Fruit fly (Drosophila melanogaster) whole organism, embryonic: Measurements from ENCODE around the gene Amun.

ENCODE experiments used
- Abd-B ChIP-seq: fragments of 200-800 bp; sonication (Bioruptor generic); optimal IDR thresholded peaks from 2 replicates; lab custom pipeline; 2018; ENCODE audit warnings: missing biosample characterization, mild to moderate bottlenecking, missing genetic modification characterization, moderate library complexity
- Bdp1 ChIP-seq: fragments of 200-800 bp; sonication (Bioruptor generic); optimal IDR thresholded peaks from 3 replicates; lab custom pipeline; 2016; ENCODE audit warnings: missing biosample characterization, missing genetic modification characterization
- CG10267 ChIP-seq: fragments of 200-800 bp; sonication (Bioruptor generic); optimal IDR thresholded peaks from 2 replicates; lab custom pipeline; 2018; ENCODE audit warnings: missing biosample characterization, mild to moderate bottlenecking, missing genetic modification characterization, moderate library complexity
- CG10431 ChIP-seq: fragments of 200-800 bp; sonication (Bioruptor generic); optimal IDR thresholded peaks from 3 replicates; lab custom pipeline; 2018; ENCODE audit warnings: missing biosample characterization, mild to moderate bottlenecking, missing genetic modification characterization
- CG10543 ChIP-seq: fragments of 200-800 bp; sonication (Bioruptor generic); optimal IDR thresholded peaks from 3 replicates; lab custom pipeline; 2017; ENCODE audit warnings: missing biosample characterization, mild to moderate bottlenecking, missing genetic modification characterization, moderate library complexity
- CG10979 ChIP-seq: fragments of 200-800 bp; sonication (Bioruptor generic); optimal IDR thresholded peaks from 2 replicates; lab custom pipeline; 2018; ENCODE audit warnings: missing biosample characterization, mild to moderate bottlenecking, missing genetic modification characterization, moderate library complexity
- CG13287 ChIP-seq: fragments of 200-800 bp; sonication (Bioruptor generic); IDR thresholded peaks from 2 replicates; pipeline ENCODE4 v1.3.6; 2022; ENCODE audit warnings: missing biosample characterization, missing genetic modification characterization; ENCODE audit not compliant: partially characterized antibody
- CG15073 ChIP-seq: fragments of 200-800 bp; sonication (Bioruptor generic); optimal IDR thresholded peaks from 2 replicates; lab custom pipeline; 2016; ENCODE audit warnings: missing biosample characterization, missing genetic modification characterization
- CG15601 ChIP-seq: fragments of 200-800 bp; sonication (Bioruptor generic); optimal IDR thresholded peaks from 3 replicates; lab custom pipeline; 2019; ENCODE audit warnings: missing biosample characterization, mild to moderate bottlenecking, missing genetic modification characterization, moderate library complexity
- CG1603 ChIP-seq: fragments of 200-800 bp; sonication (Bioruptor generic); optimal IDR thresholded peaks from 2 replicates; lab custom pipeline; 2019; ENCODE audit warnings: missing biosample characterization, mild to moderate bottlenecking, missing genetic modification characterization, moderate library complexity
- CG17359 ChIP-seq: fragments of 200-800 bp; sonication (Bioruptor generic); optimal IDR thresholded peaks from 3 replicates; lab custom pipeline; 2018; ENCODE audit warnings: missing biosample characterization, mild to moderate bottlenecking, missing genetic modification characterization, moderate library complexity
- CG18619 ChIP-seq: fragments of 200-800 bp; sonication (Bioruptor generic); optimal IDR thresholded peaks from 3 replicates; lab custom pipeline; 2017; ENCODE audit warnings: missing biosample characterization, mild to moderate bottlenecking, missing genetic modification characterization
- CG2199 ChIP-seq: fragments of 200-800 bp; sonication (Bioruptor generic); IDR thresholded peaks from 3 replicates; pipeline ENCODE4 v1.3.6; 2022; ENCODE audit warnings: missing biosample characterization, missing genetic modification characterization
- CG2712 ChIP-seq: fragments of 200-800 bp; optimal IDR thresholded peaks from 3 replicates; lab custom pipeline; 2019; ENCODE audit warnings: missing biosample characterization, mild to moderate bottlenecking, missing genetic modification characterization, moderate library complexity
- CG3281 ChIP-seq: fragments of 200-800 bp; sonication (Bioruptor generic); optimal IDR thresholded peaks from 3 replicates; lab custom pipeline; 2017; ENCODE audit warnings: missing biosample characterization, mild to moderate bottlenecking, missing genetic modification characterization
- CG33557 ChIP-seq: fragments of 200-800 bp; sonication (Bioruptor generic); optimal IDR thresholded peaks from 2 replicates; lab custom pipeline; 2019; ENCODE audit warnings: missing biosample characterization, mild to moderate bottlenecking, missing genetic modification characterization, moderate library complexity
- CG3838 ChIP-seq: fragments of 200-800 bp; sonication (Bioruptor generic); optimal IDR thresholded peaks from 3 replicates; lab custom pipeline; 2016; ENCODE audit warnings: missing biosample characterization, missing genetic modification characterization
- CG4404 ChIP-seq: fragments of 200-800 bp; sonication (Bioruptor generic); IDR thresholded peaks from 2 replicates; pipeline ENCODE4 v1.3.6; 2022; ENCODE audit warnings: missing biosample characterization, missing genetic modification characterization
- CG4424 ChIP-seq: fragments of 200-800 bp; sonication (Bioruptor generic); optimal IDR thresholded peaks from 3 replicates; lab custom pipeline; 2016; ENCODE audit warnings: missing biosample characterization, missing genetic modification characterization
- CG6654 ChIP-seq: fragments of 200-800 bp; sonication (Bioruptor generic); optimal IDR thresholded peaks from 2 replicates; lab custom pipeline; 2017; ENCODE audit warnings: missing biosample characterization, mild to moderate bottlenecking, missing genetic modification characterization
- CG7786 ChIP-seq: fragments of 200-800 bp; sonication (Bioruptor generic); optimal IDR thresholded peaks from 2 replicates; lab custom pipeline; 2016; ENCODE audit warnings: missing biosample characterization, missing genetic modification characterization
- CG8359 ChIP-seq: fragments of 200-800 bp; sonication (Bioruptor generic); optimal IDR thresholded peaks from 2 replicates; lab custom pipeline; 2017; ENCODE audit warnings: missing biosample characterization, mild to moderate bottlenecking, missing genetic modification characterization, borderline replicate concordance
- CG8924 ChIP-seq: fragments of 200-800 bp; optimal IDR thresholded peaks from 3 replicates; lab custom pipeline; 2019; ENCODE audit warnings: missing biosample characterization, mild to moderate bottlenecking, missing genetic modification characterization, moderate library complexity
- CG9817 ChIP-seq: fragments of 200-800 bp; sonication (Bioruptor generic); optimal IDR thresholded peaks from 2 replicates; lab custom pipeline; 2018; ENCODE audit warnings: missing biosample characterization, mild to moderate bottlenecking, missing genetic modification characterization, moderate library complexity
- CkIIα-i1 ChIP-seq: fragments of 200-800 bp; sonication (Bioruptor generic); IDR thresholded peaks from 2 replicates; pipeline ENCODE4 v1.3.6; 2022; ENCODE audit warnings: missing biosample characterization, missing genetic modification characterization
- Dll ChIP-seq: fragments of 200-800 bp; sonication (Bioruptor generic); IDR thresholded peaks from 4 replicates; pipeline ENCODE4 v1.3.6; 2022; ENCODE audit warnings: missing biosample characterization, missing genetic modification characterization; ENCODE audit not compliant: partially characterized antibody
- Ets65A ChIP-seq: fragments of 200-800 bp; sonication (Bioruptor generic); peaks from one replicate; lab custom pipeline; 2016; ENCODE audit warnings: missing biosample characterization, missing genetic modification characterization
- Hey ChIP-seq: fragments of 200-800 bp; sonication (Bioruptor generic); optimal IDR thresholded peaks from 3 replicates; lab custom pipeline; 2018; ENCODE audit warnings: missing biosample characterization, mild to moderate bottlenecking, missing genetic modification characterization
- Hr39 ChIP-seq: fragments of >200 bp; optimal IDR thresholded peaks from 2 replicates; lab custom pipeline; 2017
- Hr51 ChIP-seq, 2 experiments: fragments of 200-800 bp; sonication (Bioruptor generic); optimal IDR thresholded peaks; 2 replicates in 1 of 2; 3 replicates in 1 of 2; lab custom pipeline; 2016 to 2018; ENCODE audit warnings: missing biosample characterization in 2 of 2, missing genetic modification characterization in 2 of 2, mild to moderate bottlenecking in 1 of 2, moderate library complexity in 1 of 2
- NC2α ChIP-seq: fragments of 200-800 bp; sonication (Bioruptor generic); optimal IDR thresholded peaks from 2 replicates; lab custom pipeline; 2016; ENCODE audit warnings: missing biosample characterization, missing genetic modification characterization
- NfI ChIP-seq: fragments of 200-800 bp; sonication (Bioruptor generic); optimal IDR thresholded peaks from 3 replicates; lab custom pipeline; 2018; ENCODE audit warnings: missing biosample characterization, mild to moderate bottlenecking, missing genetic modification characterization, moderate library complexity
- Sry-δ ChIP-seq: fragments of 200-800 bp; sonication (Bioruptor generic); optimal IDR thresholded peaks from 2 replicates; lab custom pipeline; 2016; ENCODE audit warnings: missing biosample characterization, missing genetic modification characterization
- btn ChIP-seq: fragments of 200-800 bp; sonication (Bioruptor generic); optimal IDR thresholded peaks from 2 replicates; lab custom pipeline; 2016; ENCODE audit warnings: missing biosample characterization, missing genetic modification characterization
- da ChIP-seq: fragments of 200-800 bp; sonication (Bioruptor generic); optimal IDR thresholded peaks from 2 replicates; lab custom pipeline; 2016; ENCODE audit warnings: missing biosample characterization, missing genetic modification characterization
- dan ChIP-seq: fragments of 200-800 bp; sonication (Bioruptor generic); IDR thresholded peaks from 2 replicates; pipeline ENCODE4 v1.3.6; 2022; ENCODE audit warnings: missing biosample characterization, missing genetic modification characterization
- disco-r ChIP-seq: fragments of 200-800 bp; sonication (Bioruptor generic); optimal IDR thresholded peaks from 2 replicates; lab custom pipeline; 2016; ENCODE audit warnings: missing biosample characterization, missing genetic modification characterization
- ewg ChIP-seq: fragments of 200-800 bp; sonication (Bioruptor generic); optimal IDR thresholded peaks from 3 replicates; lab custom pipeline; 2017; ENCODE audit warnings: mild to moderate bottlenecking, missing biosample characterization, missing genetic modification reagents, missing genetic modification characterization
- ftz-f1 ChIP-seq: fragments of 200-800 bp; sonication (Bioruptor generic); optimal IDR thresholded peaks from 2 replicates; lab custom pipeline; 2016; ENCODE audit warnings: missing biosample characterization, missing genetic modification characterization
- lov ChIP-seq, 2 experiments: fragments of 200-800 bp in 1 of 2; fragments of >200 bp in 1 of 2; sonication (Bioruptor generic) in 1 of 2; IDR thresholded peaks in 1 of 2; optimal IDR thresholded peaks in 1 of 2; 2 replicates in 1 of 2; 3 replicates in 1 of 2; pipeline versions ENCODE4 v1.3.6 to Lab custom; 2017 to 2022; ENCODE audit warnings: missing biosample characterization in 1 of 2, missing genetic modification characterization in 1 of 2
- mld ChIP-seq: fragments of 200-800 bp; sonication (Bioruptor generic); IDR thresholded peaks from 3 replicates; pipeline ENCODE4 v1.3.6; 2022; ENCODE audit warnings: missing biosample characterization, missing genetic modification characterization; ENCODE audit not compliant: partially characterized antibody
- pros ChIP-seq: fragments of 200-800 bp; sonication (Bioruptor generic); optimal IDR thresholded peaks from 3 replicates; lab custom pipeline; 2019; ENCODE audit warnings: missing biosample characterization, mild to moderate bottlenecking, missing genetic modification characterization, moderate library complexity
- repo ChIP-seq: fragments of 200-800 bp; sonication (Bioruptor generic); optimal IDR thresholded peaks from 2 replicates; lab custom pipeline; 2016; ENCODE audit warnings: missing biosample characterization, missing genetic modification characterization
- seq ChIP-seq: fragments of 200-800 bp; sonication (Bioruptor generic); IDR thresholded peaks from 2 replicates; pipeline ENCODE4 v1.3.6; 2022; ENCODE audit warnings: missing biosample characterization, missing genetic modification characterization
- sqz ChIP-seq: fragments of 200-800 bp; sonication (Bioruptor generic); optimal IDR thresholded peaks from 3 replicates; lab custom pipeline; 2018; ENCODE audit warnings: missing biosample characterization, mild to moderate bottlenecking, missing genetic modification characterization
- tap ChIP-seq: fragments of 200-800 bp; optimal IDR thresholded peaks from 3 replicates; lab custom pipeline; 2019; ENCODE audit warnings: missing biosample characterization, mild to moderate bottlenecking, missing genetic modification characterization, moderate library complexity
- usp ChIP-seq: fragments of >200 bp; optimal IDR thresholded peaks from 2 replicates; lab custom pipeline; 2017; ENCODE audit warnings: missing biosample characterization, missing genetic modification characterization
- z ChIP-seq: fragments of 200-800 bp; sonication (Bioruptor generic); IDR thresholded peaks from 3 replicates; pipeline ENCODE4 v1.3.6; 2022; ENCODE audit warnings: missing biosample characterization, missing genetic modification characterization
- zfh2 ChIP-seq: fragments of 200-800 bp; sonication (Bioruptor generic); optimal IDR thresholded peaks from 2 replicates; lab custom pipeline; 2016; ENCODE audit warnings: missing biosample characterization, missing genetic modification characterization

Amun gene

DNA sequence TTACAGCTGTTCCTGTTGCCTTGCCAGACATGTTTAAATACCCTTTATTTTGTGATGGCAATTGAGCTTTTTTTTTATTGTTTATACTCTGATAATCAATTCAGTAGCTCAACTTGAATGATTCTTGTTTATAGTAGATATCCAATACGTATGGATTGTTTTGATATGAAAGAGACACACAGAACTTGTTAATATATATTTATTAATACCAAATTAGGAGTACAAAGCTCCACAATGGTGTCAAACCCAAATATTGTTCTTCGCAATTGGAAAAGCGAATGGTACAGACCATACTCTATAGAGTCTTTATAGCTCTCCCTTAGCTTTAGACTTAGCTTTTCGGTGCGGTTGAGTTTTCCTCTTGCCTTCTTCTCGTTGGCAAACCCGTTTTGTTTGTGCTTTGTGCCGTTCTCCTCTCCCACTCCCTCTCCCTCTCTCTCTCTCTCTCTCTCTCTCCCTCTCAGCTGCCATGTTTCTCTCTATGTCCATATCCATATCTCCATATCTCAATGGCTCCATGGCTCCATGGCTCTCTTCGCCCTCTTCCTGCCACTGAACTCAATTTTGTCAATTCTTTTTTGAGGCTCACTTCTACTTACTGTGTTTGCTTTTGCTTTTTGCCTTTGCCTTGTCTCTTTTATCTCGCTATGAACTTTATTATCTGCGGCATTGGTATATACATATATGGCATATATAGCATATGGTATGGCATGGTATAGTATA lies 29.3 kb downstream of the Amun start (continued):
- no peak for TF ChIP-seq zfh2 (GFP tag; lab: Kevin White, UChicago)
- no peak for TF ChIP-seq Ets65A (GFP tag; lab: Kevin White, UChicago)
- TF ChIP-seq Dll (GFP tag; lab: Robert Waterston, UW), result no peak
- no peak for TF ChIP-seq mld
- TF ChIP-seq usp (GFP tag; lab: Kevin White, UChicago), result no peak
- TF ChIP-seq CG2712 (tag; lab: Kevin White, UChicago), result no peak
- no peak for TF ChIP-seq CG15073 (GFP tag; lab: Kevin White, UChicago)
- peak; percentile 60 for TF ChIP-seq CG10431
- no peak for TF ChIP-seq CG1603
- TF ChIP-seq CG4424 (GFP tag; lab: Kevin White, UChicago), result no peak
- TF ChIP-seq ftz-f1, result peak; percentile 4
- TF ChIP-seq pros (GFP tag; lab: Kevin White, UChicago), result peak; percentile 65
- peak; percentile 35 for TF ChIP-seq CG13287
- TF ChIP-seq CG33557, result no peak
- TF ChIP-seq CG7786, result no peak
- no peak for TF ChIP-seq Abd-B (GFP tag; lab: Kevin White, UChicago)
- TF ChIP-seq CG10267 (tag; lab: Kevin White, UChicago), result no peak
- TF ChIP-seq repo (GFP tag; lab: Kevin White, UChicago), result peak; percentile 31
- TF ChIP-seq CG6654 (GFP tag; lab: Kevin White, UChicago), result no peak
- peak; percentile 28 for TF ChIP-seq NC2α (GFP tag; lab: Kevin White, UChicago)
- no peak; the same call in 1 of the 2 replicates for TF ChIP-seq seq
- TF ChIP-seq lov (optimal IDR thresholded peaks at IDR 0.05; lab: Kevin White, UChicago), result no peak
- TF ChIP-seq lov (GFP tag; IDR thresholded peaks at IDR 0.05; lab: Robert Waterston, UW), result no peak
- TF ChIP-seq dan, result no peak
- TF ChIP-seq z, result peak; percentile 65; the same call in 2 of the 3 replicates
- no peak for TF ChIP-seq Hr39
- no peak for TF ChIP-seq CG9817 (tag; lab: Kevin White, UChicago)
- no peak for TF ChIP-seq btn (GFP tag; lab: Kevin White, UChicago)
- TF ChIP-seq CG15601 (tag; lab: Kevin White, UChicago), result peak; percentile 33
- no peak for TF ChIP-seq NfI (GFP tag; lab: Kevin White, UChicago)
- TF ChIP-seq Hey (tag; lab: Kevin White, UChicago), result peak; percentile 15
- peak; percentile 56 for TF ChIP-seq CG8924
- peak; percentile 17 for TF ChIP-seq CG8359 (GFP tag; lab: Kevin White, UChicago)
- TF ChIP-seq CG3281 (GFP tag; lab: Kevin White, UChicago), result peak; percentile 66
- peak; percentile 34 for TF ChIP-seq tap (tag; lab: Kevin White, UChicago)
- no peak for TF ChIP-seq Sry-δ (GFP tag; lab: Kevin White, UChicago)
- TF ChIP-seq sqz (GFP tag; lab: Kevin White, UChicago), result peak; percentile 86
- no peak for TF ChIP-seq CG10979 (tag; lab: Kevin White, UChicago)
- peak; percentile 44 for TF ChIP-seq CG17359 (tag; lab: Kevin White, UChicago)
- no peak for TF ChIP-seq Bdp1 (GFP tag; lab: Kevin White, UChicago)
- no peak for TF ChIP-seq CG4404 (GFP tag; lab: Robert Waterston, UW)
- peak; percentile 22 for TF ChIP-seq disco-r (GFP tag; lab: Kevin White, UChicago)
- peak; percentile 26 for TF ChIP-seq CG18619 (GFP tag; lab: Kevin White, UChicago)
- TF ChIP-seq CG10543 (GFP tag; lab: Kevin White, UChicago), result peak; percentile 71
- TF ChIP-seq Hr51 (GFP tag; optimal IDR thresholded peaks at IDR 0.05; lab: Kevin White, UChicago), result no peak
- TF ChIP-seq CkIIα-i1 (GFP tag; lab: Robert Waterston, UW), result no peak
- TF ChIP-seq CG2199 (GFP tag; lab: Robert Waterston, UW), result no peak
- no peak for TF ChIP-seq CG3838 (GFP tag; lab: Kevin White, UChicago)
- TF ChIP-seq ewg (GFP tag; lab: Kevin White, UChicago), result no peak
- no peak for TF ChIP-seq da (GFP tag; lab: Kevin White, UChicago)
